Worm (Caenorhabditis elegans): ENCODE measurements around the gene marg-1.

marg-1 gene

ce11 chrX:3738617-3739016 lies 42.3 kb downstream of the marg-1 start:
- TF ChIP-seq unc-55 (GFP tag; optimal IDR thresholded peaks at IDR 0.05) (peak; percentile 47), C38D4.7 (GFP tag; optimal IDR thresholded peaks at IDR 0.05) (no peak)

ce11 chrX:3733732-3734131 lies 47.2 kb downstream of the marg-1 start, which contains the start of gene tag-18:
Gene tag-18 (minus strand): TSS chrX:3734036.
- TF ChIP-seq hlh-8 (tag; optimal IDR thresholded peaks at IDR 0.05) (no peak), nfya-1 (tag; optimal IDR thresholded peaks at IDR 0.05) (no peak), unc-55 (GFP tag; optimal IDR thresholded peaks at IDR 0.05) (no peak), fkh-10 (GFP tag; optimal IDR thresholded peaks at IDR 0.05) (no peak), sdc-2 (tag; optimal IDR thresholded peaks at IDR 0.05) (no peak), ceh-34 (tag; optimal IDR thresholded peaks at IDR 0.05) (no peak), ets-4 (tag; optimal IDR thresholded peaks at IDR 0.05) (no peak), tbx-7 (tag; optimal IDR thresholded peaks at IDR 0.05) (no peak), ceh-9 (tag; optimal IDR thresholded peaks at IDR 0.05) (no peak), ceh-31 (tag; optimal IDR thresholded peaks at IDR 0.05) (no peak), unc-3 (GFP tag; conservative IDR thresholded peaks at IDR 0.05) (no peak), unc-3 (tag; optimal IDR thresholded peaks at IDR 0.05) (no peak), hlh-13 (GFP tag; optimal IDR thresholded peaks at IDR 0.05) (no peak), hlh-15 (tag; optimal IDR thresholded peaks at IDR 0.05) (no peak)

ce11 chrX:3733321-3733720 lies 47.6 kb downstream of the marg-1 start:
- TF ChIP-seq che-1 (tag; optimal IDR thresholded peaks at IDR 0.05), result no peak
- TF ChIP-seq hlh-13 (GFP tag; optimal IDR thresholded peaks at IDR 0.05), result no peak
- peak; percentile 58 for TF ChIP-seq ceh-18 (tag; optimal IDR thresholded peaks at IDR 0.05)
- no peak for TF ChIP-seq hlh-8 (tag; optimal IDR thresholded peaks at IDR 0.05)
- peak; percentile 1 for TF ChIP-seq tbx-2 (tag; optimal IDR thresholded peaks at IDR 0.05)
- no peak for TF ChIP-seq ztf-16 (tag; optimal IDR thresholded peaks at IDR 0.05)
- TF ChIP-seq unc-3 (GFP tag; conservative IDR thresholded peaks at IDR 0.05), result no peak
- no peak for TF ChIP-seq unc-3 (tag; optimal IDR thresholded peaks at IDR 0.05)
- no peak for TF ChIP-seq lin-11 (tag; optimal IDR thresholded peaks at IDR 0.05)
- TF ChIP-seq T23F11.4 (GFP tag; optimal IDR thresholded peaks at IDR 0.05), result no peak
- no peak for TF ChIP-seq ceh-14 (tag; optimal IDR thresholded peaks at IDR 0.05)
- TF ChIP-seq ceh-34 (tag; optimal IDR thresholded peaks at IDR 0.05), result no peak
- TF ChIP-seq rnt-1 (tag; optimal IDR thresholded peaks at IDR 0.05), result peak; percentile 32
- no peak for TF ChIP-seq fkh-10 (GFP tag; optimal IDR thresholded peaks at IDR 0.05)

- TF ChIP-seq hlh-13 (GFP tag; optimal IDR thresholded peaks at IDR 0.05) (no peak), ceh-22 (tag; optimal IDR thresholded peaks at IDR 0.05) (no peak), ama-1 (optimal IDR thresholded peaks at IDR 0.05) (no peak), nhr-11 (tag; optimal IDR thresholded peaks at IDR 0.05) (no peak), elt-2 (tag; optimal IDR thresholded peaks at IDR 0.05) (peak; percentile 64), pax-1 (tag; optimal IDR thresholded peaks at IDR 0.05) (no peak), ceh-6 (GFP tag; optimal IDR thresholded peaks at IDR 0.05) (no peak), pqm-1 (tag; optimal IDR thresholded peaks at IDR 0.05) (no peak)
These were observed 52.0 kb downstream of the marg-1 start, which contains the start of gene aex-4 for ce11 chrX:3728970-3729369. Gene aex-4 (plus strand): TSS chrX:3729281.

Measured in whole organism, late embryonic.